Fruit fly (Drosophila melanogaster): Measurements from ENCODE around the gene CG7573.

The CG7573 gene

dm6 chr3L:11273444-11274141 lies 38.0 kb upstream of the CG7573 start (continued):
- TF ChIP-seq CG1024 (GFP tag; IDR thresholded peaks at IDR 0.05) (no peak), h (optimal IDR thresholded peaks at IDR 0.05) (no peak), Max (GFP tag; optimal IDR thresholded peaks at IDR 0.05) (no peak), CG8478 (optimal IDR thresholded peaks at IDR 0.05) (no peak), Ravus (GFP tag; IDR thresholded peaks at IDR 0.05) (no peak), chif (GFP tag; optimal IDR thresholded peaks at IDR 0.05) (peak in 1 of 2 experiments; percentile 15), Bdp1 (GFP tag; optimal IDR thresholded peaks at IDR 0.05) (no peak), Abd-B (GFP tag; optimal IDR thresholded peaks at IDR 0.05) (no peak), CG11695 (GFP tag; IDR thresholded peaks at IDR 0.05) (no peak), CG17328 (GFP tag; IDR thresholded peaks at IDR 0.05) (no peak), MBD-R2 (GFP tag; IDR thresholded peaks at IDR 0.05) (no peak), zen (tag; optimal IDR thresholded peaks at IDR 0.05) (no peak), CG17385 (GFP tag; optimal IDR thresholded peaks at IDR 0.05) (no peak), her (GFP tag; optimal IDR thresholded peaks at IDR 0.05) (no peak), CG4854 (GFP tag; optimal IDR thresholded peaks at IDR 0.05) (no peak), Adf1 (GFP tag; IDR thresholded peaks at IDR 0.05) (no peak), inv (GFP tag; IDR thresholded peaks at IDR 0.05; ENCODE audit: partially characterized antibody) (no peak), NK7.1 (GFP tag; optimal IDR thresholded peaks at IDR 0.05) (no peak), Hr39 (optimal IDR thresholded peaks at IDR 0.05) (no peak), CG1792 (GFP tag; optimal IDR thresholded peaks at IDR 0.05) (no peak), dimm (GFP tag; IDR thresholded peaks at IDR 0.05) (no peak), gce (GFP tag; IDR thresholded peaks at IDR 0.05) (no peak), sc (optimal IDR thresholded peaks at IDR 0.05) (no peak), sc (GFP tag; optimal IDR thresholded peaks at IDR 0.05) (peak; percentile 42), Gsc (GFP tag; IDR thresholded peaks at IDR 0.05) (no peak), NfI (GFP tag; optimal IDR thresholded peaks at IDR 0.05) (no peak), fu2 (GFP tag; optimal IDR thresholded peaks at IDR 0.05) (no peak), Ptx1 (GFP tag; IDR thresholded peaks at IDR 0.05) (no peak), Aef1 (GFP tag; IDR thresholded peaks at IDR 0.05) (no peak), onecut (GFP tag; IDR thresholded peaks at IDR 0.05) (no peak), pum (GFP tag; optimal IDR thresholded peaks at IDR 0.05) (no peak), CrebB (tag; optimal IDR thresholded peaks at IDR 0.05) (no peak), PHDP (tag; optimal IDR thresholded peaks at IDR 0.05) (peak; percentile 10), CG13424 (tag; optimal IDR thresholded peaks at IDR 0.05) (peak; percentile 25), CG4820 (GFP tag; optimal IDR thresholded peaks at IDR 0.05) (no peak), Dip2 (GFP tag; IDR thresholded peaks at IDR 0.05) (no peak), CG12299 (tag; optimal IDR thresholded peaks at IDR 0.05) (no peak), tgo (GFP tag; IDR thresholded peaks at IDR 0.05) (no peak), zfh2 (GFP tag; optimal IDR thresholded peaks at IDR 0.05) (no peak), pnt (GFP tag; optimal IDR thresholded peaks at IDR 0.05) (no peak), Dfd (GFP tag; optimal IDR thresholded peaks at IDR 0.05) (no peak), da (GFP tag; optimal IDR thresholded peaks at IDR 0.05) (no peak), sens (GFP tag) (peak; percentile 81), Rfx (GFP tag; IDR thresholded peaks at IDR 0.05) (no peak), CG4404 (GFP tag; IDR thresholded peaks at IDR 0.05) (no peak), Spps (tag; optimal IDR thresholded peaks at IDR 0.05) (no peak), Myb (GFP tag; optimal IDR thresholded peaks at IDR 0.05) (no peak), CG6272 (GFP tag; IDR thresholded peaks at IDR 0.05) (no peak), TFAM (GFP tag; optimal IDR thresholded peaks at IDR 0.05) (no peak), CG10654 (GFP tag; optimal IDR thresholded peaks at IDR 0.05) (no peak), tup (GFP tag; optimal IDR thresholded peaks at IDR 0.05) (no peak), Atf6 (GFP tag; IDR thresholded peaks at IDR 0.05) (no peak), prd (optimal IDR thresholded peaks at IDR 0.05) (no peak), prd (GFP tag; IDR thresholded peaks at IDR 0.05) (no peak)

Measured in whole organism, embryonic.